Comparison of ENCODE assay signal across 1 fruit fly cellular context in genomic region chr3L:637329-638030, dm6.
TF ChIP-seq lines count a peak whose summit lies in the region.

No protein-coding gene starts in this region.

TF ChIP-seq in whole organism, embryonic, 481 proteins besides CTCF, POLR2A, EP300 and RAD21 (continued from another document):
- TF ChIP-seq CG32772 (GFP tag; IDR thresholded peaks at IDR 0.05; lab: Robert Waterston, UW) = no peak
- no peak for TF ChIP-seq p53 (GFP tag; optimal IDR thresholded peaks at IDR 0.05; lab: Kevin White, UChicago)
- TF ChIP-seq CG7786 (GFP tag; optimal IDR thresholded peaks at IDR 0.05; lab: Kevin White, UChicago) = no peak
- no peak for TF ChIP-seq Stat92E (GFP tag; optimal IDR thresholded peaks at IDR 0.05; lab: Kevin White, UChicago)
- TF ChIP-seq sens (GFP tag; lab: Kevin White, UChicago) = peak; percentile 39
- no peak for TF ChIP-seq row (GFP tag; IDR thresholded peaks at IDR 0.05; lab: Robert Waterston, UW)
- no peak for TF ChIP-seq stc (GFP tag; IDR thresholded peaks at IDR 0.05; lab: Robert Waterston, UW)
- no peak for TF ChIP-seq corto (GFP tag; optimal IDR thresholded peaks at IDR 0.05; lab: Kevin White, UChicago)
- TF ChIP-seq cwo (GFP tag; optimal IDR thresholded peaks at IDR 0.05; lab: Kevin White, UChicago) = peak; percentile 79
- no peak for TF ChIP-seq CG9215 (GFP tag; IDR thresholded peaks at IDR 0.05; lab: Robert Waterston, UW)
- TF ChIP-seq fd96Cb (tag; optimal IDR thresholded peaks at IDR 0.05; lab: Kevin White, UChicago) = no peak
- no peak for TF ChIP-seq mld (GFP tag; IDR thresholded peaks at IDR 0.05; lab: Robert Waterston, UW; ENCODE audit: partially characterized antibody)
- no peak; the same call in 1 of the 2 replicates for TF ChIP-seq Adf1 (GFP tag; IDR thresholded peaks at IDR 0.05; lab: Robert Waterston, UW)
- peak; percentile 57 for TF ChIP-seq zf30C (GFP tag; optimal IDR thresholded peaks at IDR 0.05; lab: Kevin White, UChicago)
- no peak for TF ChIP-seq CG2889 (GFP tag; IDR thresholded peaks at IDR 0.05; lab: Robert Waterston, UW)
- no peak for TF ChIP-seq CG30020 (tag; optimal IDR thresholded peaks at IDR 0.05; lab: Kevin White, UChicago)
- 0 out of 4 replicates have a peak, but pooled peaks have one; percentile 49 for TF ChIP-seq chinmo (GFP tag; IDR thresholded peaks at IDR 0.05; lab: Robert Waterston, UW; ENCODE audit: partially characterized antibody)
- no peak for TF ChIP-seq CkIIα-i1 (GFP tag; IDR thresholded peaks at IDR 0.05; lab: Robert Waterston, UW)
- no peak for TF ChIP-seq lov (optimal IDR thresholded peaks at IDR 0.05; lab: Kevin White, UChicago)
- TF ChIP-seq lov (GFP tag; IDR thresholded peaks at IDR 0.05; lab: Robert Waterston, UW) = no peak
- no peak for TF ChIP-seq CG3065 (GFP tag; optimal IDR thresholded peaks at IDR 0.05; lab: Kevin White, UChicago)
- TF ChIP-seq Deaf1 (tag; optimal IDR thresholded peaks at IDR 0.05; lab: Kevin White, UChicago) = peak; percentile 93
- no peak for TF ChIP-seq HmgD (GFP tag; optimal IDR thresholded peaks at IDR 0.05; lab: Kevin White, UChicago)
- TF ChIP-seq Oaz (GFP tag; IDR thresholded peaks at IDR 0.05; lab: Robert Waterston, UW) = no peak
- TF ChIP-seq esg (GFP tag; conservative IDR thresholded peaks at IDR 0.05; lab: Robert Waterston, UW) = no peak
- TF ChIP-seq ems (GFP tag; optimal IDR thresholded peaks at IDR 0.05; lab: Kevin White, UChicago) = no peak
- TF ChIP-seq CG10565 (GFP tag; optimal IDR thresholded peaks at IDR 0.05; lab: Kevin White, UChicago) = no peak
- TF ChIP-seq sd (tag; optimal IDR thresholded peaks at IDR 0.05; lab: Kevin White, UChicago) = no peak
- no peak for TF ChIP-seq CG14860 (GFP tag; IDR thresholded peaks at IDR 0.05; lab: Robert Waterston, UW; ENCODE audit: partially characterized antibody)
- TF ChIP-seq shn (GFP tag; optimal IDR thresholded peaks at IDR 0.05; lab: Kevin White, UChicago) = no peak
- TF ChIP-seq pros (GFP tag; optimal IDR thresholded peaks at IDR 0.05; lab: Kevin White, UChicago) = no peak
- TF ChIP-seq CG18619 (GFP tag; optimal IDR thresholded peaks at IDR 0.05; lab: Kevin White, UChicago) = no peak
- no peak for TF ChIP-seq CG6254 (GFP tag; optimal IDR thresholded peaks at IDR 0.05; lab: Kevin White, UChicago)
- TF ChIP-seq ci (GFP tag; IDR thresholded peaks at IDR 0.05; lab: Robert Waterston, UW) = peak; percentile 7; the same call in 1 of the 3 replicates
- no peak for TF ChIP-seq zen2 (GFP tag; IDR thresholded peaks at IDR 0.05; lab: Robert Waterston, UW; ENCODE audit: partially characterized antibody)
- TF ChIP-seq Asciz (GFP tag; optimal IDR thresholded peaks at IDR 0.05; lab: Kevin White, UChicago) = no peak
- TF ChIP-seq rib (GFP tag; IDR thresholded peaks at IDR 0.05; lab: Robert Waterston, UW) = peak; percentile 19; the same call in 1 of the 2 replicates
- TF ChIP-seq CG10431 (GFP tag; optimal IDR thresholded peaks at IDR 0.05; lab: Kevin White, UChicago) = no peak
- TF ChIP-seq CG3726 (GFP tag; IDR thresholded peaks at IDR 0.05; lab: Robert Waterston, UW) = no peak
- TF ChIP-seq fd3F (GFP tag; optimal IDR thresholded peaks at IDR 0.05; lab: Kevin White, UChicago) = no peak
- peak; percentile 57 for TF ChIP-seq mirr (GFP tag; optimal IDR thresholded peaks at IDR 0.05; lab: Kevin White, UChicago)
- TF ChIP-seq PHDP (tag; optimal IDR thresholded peaks at IDR 0.05; lab: Kevin White, UChicago) = no peak
- no peak for TF ChIP-seq CG1647 (GFP tag; optimal IDR thresholded peaks at IDR 0.05; lab: Kevin White, UChicago)
- TF ChIP-seq grn (GFP tag; optimal IDR thresholded peaks at IDR 0.05; lab: Kevin White, UChicago) = peak; percentile 6
- TF ChIP-seq Sox102F (GFP tag; optimal IDR thresholded peaks at IDR 0.05; lab: Kevin White, UChicago) = peak; percentile 11
- TF ChIP-seq CG10209 (GFP tag; optimal IDR thresholded peaks at IDR 0.05; lab: Kevin White, UChicago) = no peak
- TF ChIP-seq crc (GFP tag; optimal IDR thresholded peaks at IDR 0.05; lab: Kevin White, UChicago) = no peak
- peak; percentile 60 for TF ChIP-seq kni (GFP tag; optimal IDR thresholded peaks at IDR 0.05; lab: Kevin White, UChicago)
- no peak for TF ChIP-seq gce (GFP tag; IDR thresholded peaks at IDR 0.05; lab: Robert Waterston, UW)
- TF ChIP-seq CG5180 (GFP tag; optimal IDR thresholded peaks at IDR 0.05; lab: Kevin White, UChicago) = no peak
- TF ChIP-seq Sox100B (GFP tag; optimal IDR thresholded peaks at IDR 0.05; lab: Kevin White, UChicago) = no peak
- no peak for TF ChIP-seq Dip2 (GFP tag; IDR thresholded peaks at IDR 0.05; lab: Robert Waterston, UW)
- peak; percentile 28 for TF ChIP-seq CG17385 (GFP tag; optimal IDR thresholded peaks at IDR 0.05; lab: Kevin White, UChicago)
- TF ChIP-seq pan (optimal IDR thresholded peaks at IDR 0.05; lab: Kevin White, UChicago) = no peak
- TF ChIP-seq pan (GFP tag; optimal IDR thresholded peaks at IDR 0.05 in 1 of 2, IDR thresholded peaks at IDR 0.05 in 1 of 2) = peak in 1 of 2 experiments; percentile 20
- TF ChIP-seq cato (GFP tag; optimal IDR thresholded peaks at IDR 0.05; lab: Kevin White, UChicago; ENCODE audit: borderline replicate concordance) = no peak
- TF ChIP-seq jigr1 (GFP tag; IDR thresholded peaks at IDR 0.05; lab: Robert Waterston, UW) = 0 out of 3 replicates have a peak, but pooled peaks have one; percentile 5
- TF ChIP-seq CG2129 (GFP tag; IDR thresholded peaks at IDR 0.05; lab: Robert Waterston, UW; ENCODE audit: partially characterized antibody) = no peak
- peak; percentile 58 for TF ChIP-seq D19B (GFP tag; optimal IDR thresholded peaks at IDR 0.05; lab: Kevin White, UChicago)
- TF ChIP-seq CG10267 (tag; optimal IDR thresholded peaks at IDR 0.05; lab: Kevin White, UChicago) = no peak
- no peak for TF ChIP-seq chif (GFP tag; optimal IDR thresholded peaks at IDR 0.05; lab: Kevin White, UChicago)
- 0 out of 2 replicates have a peak, but pooled peaks have one; percentile 29 for TF ChIP-seq NFAT (GFP tag; IDR thresholded peaks at IDR 0.05; lab: Robert Waterston, UW)
- TF ChIP-seq Mad (GFP tag; optimal IDR thresholded peaks at IDR 0.05; lab: Kevin White, UChicago) = no peak
- no peak for TF ChIP-seq CG10321 (GFP tag; IDR thresholded peaks at IDR 0.05; lab: Robert Waterston, UW)
- TF ChIP-seq Hey (tag; optimal IDR thresholded peaks at IDR 0.05; lab: Kevin White, UChicago) = no peak
- no peak for TF ChIP-seq CG2875 (GFP tag; optimal IDR thresholded peaks at IDR 0.05; lab: Kevin White, UChicago)
- no peak for TF ChIP-seq HLH54F (GFP tag; optimal IDR thresholded peaks at IDR 0.05; lab: Kevin White, UChicago)
- no peak for TF ChIP-seq D19A (tag; optimal IDR thresholded peaks at IDR 0.05; lab: Kevin White, UChicago)
- TF ChIP-seq Atf6 (GFP tag; IDR thresholded peaks at IDR 0.05; lab: Robert Waterston, UW) = 0 out of 2 replicates have a peak, but pooled peaks have one; percentile 15
- no peak for TF ChIP-seq CG7372 (GFP tag; IDR thresholded peaks at IDR 0.05; lab: Robert Waterston, UW)
- no peak for TF ChIP-seq Blimp-1 (GFP tag; optimal IDR thresholded peaks at IDR 0.05; lab: Kevin White, UChicago)
- TF ChIP-seq ERR (GFP tag; optimal IDR thresholded peaks at IDR 0.05; lab: Kevin White, UChicago) = no peak
- TF ChIP-seq CG18011 (GFP tag; optimal IDR thresholded peaks at IDR 0.05; lab: Kevin White, UChicago) = no peak
- no peak for TF ChIP-seq CG4424 (GFP tag; optimal IDR thresholded peaks at IDR 0.05; lab: Kevin White, UChicago)
- 0 out of 2 replicates have a peak, but pooled peaks have one; percentile 16 for TF ChIP-seq Drgx (GFP tag; IDR thresholded peaks at IDR 0.05; lab: Robert Waterston, UW)
- no peak for TF ChIP-seq CG8290 (GFP tag; optimal IDR thresholded peaks at IDR 0.05; lab: Kevin White, UChicago)
- peak in 1 of 2 experiments; percentile 46 for TF ChIP-seq CG8290 (tag; optimal IDR thresholded peaks at IDR 0.05; lab: Kevin White, UChicago)
- no peak for TF ChIP-seq CG9932 (GFP tag; IDR thresholded peaks at IDR 0.05; lab: Robert Waterston, UW)
- TF ChIP-seq ap (GFP tag; IDR thresholded peaks at IDR 0.05; lab: Robert Waterston, UW) = no peak
- TF ChIP-seq ac (GFP tag; optimal IDR thresholded peaks at IDR 0.05; lab: Kevin White, UChicago) = no peak
- TF ChIP-seq odd (GFP tag; optimal IDR thresholded peaks at IDR 0.05; lab: Kevin White, UChicago) = no peak
- no peak for TF ChIP-seq Atf3 (GFP tag; optimal IDR thresholded peaks at IDR 0.05; lab: Kevin White, UChicago)
- TF ChIP-seq Abd-B (GFP tag; optimal IDR thresholded peaks at IDR 0.05; lab: Kevin White, UChicago) = no peak
- no peak for TF ChIP-seq CHES-1-like (GFP tag; optimal IDR thresholded peaks at IDR 0.05; lab: Kevin White, UChicago)
- TF ChIP-seq CG12769 (tag; optimal IDR thresholded peaks at IDR 0.05; lab: Kevin White, UChicago) = peak; percentile 28
- TF ChIP-seq CG15601 (tag; optimal IDR thresholded peaks at IDR 0.05; lab: Kevin White, UChicago) = no peak
